Worm (Caenorhabditis elegans): ENCODE measurements around the gene nhr-14.

DNA sequence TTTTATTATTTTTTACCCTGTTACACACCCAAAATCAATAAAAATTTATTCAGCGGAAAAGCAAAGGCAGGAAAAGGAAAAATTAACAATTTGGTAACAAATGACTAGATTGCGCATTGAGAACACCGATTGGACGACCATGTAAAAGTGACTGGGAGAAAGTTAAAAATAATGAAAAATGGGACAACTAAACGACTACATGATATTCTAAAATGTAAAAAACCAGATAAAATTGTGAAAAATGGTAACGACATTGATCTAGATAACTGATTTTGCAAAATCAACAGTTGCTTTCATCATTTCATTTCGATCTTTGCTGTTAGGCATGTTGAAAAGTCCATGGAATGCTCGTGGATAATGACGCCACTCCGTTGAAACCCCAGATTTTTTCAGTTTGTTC lies 16.2 kb downstream of the nhr-14 start:
- no peak for TF ChIP-seq T22C8.4 (GFP tag; IDR thresholded peaks at IDR 0.05)
- no peak for TF ChIP-seq flt-1 (GFP tag; IDR thresholded peaks at IDR 0.05)
- TF ChIP-seq ztf-23 (GFP tag; IDR thresholded peaks at IDR 0.05): no peak
